Worm (Caenorhabditis elegans) whole organism, L4 larva: ENCODE results near the gene tgt-1.

Experiments
- F26F4.8 ChIP-seq: fragments of 200-800 bp; sonication (Bioruptor generic); conservative IDR thresholded peaks from 2 replicates; pipeline ENCODE4 v1.3.6; 2022; ENCODE audit warnings: missing genetic modification characterization, missing compliant biosample characterization
- ceh-32 ChIP-seq: sonication (generic microtip); optimal IDR thresholded peaks from 2 replicates; lab custom pipeline; 2016; ENCODE audit warnings: mild to moderate bottlenecking, missing genetic modification characterization, missing compliant biosample characterization; ENCODE audit not compliant: poor library complexity
- egl-27 ChIP-seq: sonication (generic microtip); optimal IDR thresholded peaks from 3 replicates; lab custom pipeline; 2017; ENCODE audit warnings: missing biosample characterization, missing genetic modification reagents, missing genetic modification characterization
- fos-1 ChIP-seq: fragments of 150-350 bp; optimal IDR thresholded peaks from 2 replicates; lab custom pipeline; 2014; ENCODE audit warnings: missing biosample characterization, missing genetic modification characterization
- mes-2 ChIP-seq: sonication (generic microtip); optimal IDR thresholded peaks from 2 replicates; lab custom pipeline; 2016; ENCODE audit warnings: missing genotype, mild to moderate bottlenecking, missing genetic modification characterization, missing compliant biosample characterization; ENCODE audit not compliant: poor library complexity, severe bottlenecking
- nhr-11 ChIP-seq: fragments of 150-350 bp; optimal IDR thresholded peaks from 2 replicates; lab custom pipeline; 2014; ENCODE audit warnings: missing biosample characterization, missing genetic modification characterization
- snpc-4 ChIP-seq: fragments of 150-350 bp; optimal IDR thresholded peaks from 2 replicates; lab custom pipeline; 2014; ENCODE audit warnings: missing biosample characterization, missing genetic modification characterization
- spr-1 ChIP-seq: sonication (generic microtip); optimal IDR thresholded peaks from 2 replicates; lab custom pipeline; 2016; ENCODE audit warnings: mild to moderate bottlenecking, missing genetic modification characterization, missing compliant biosample characterization
- unc-130 ChIP-seq: sonication (generic microtip); optimal IDR thresholded peaks from 2 replicates; lab custom pipeline; 2016; ENCODE audit warnings: missing genetic modification reagents, missing genetic modification characterization, missing compliant biosample characterization
- unc-62 ChIP-seq, 3 experiments: fragments of 150-350 bp in 1 of 3; sonication (generic microtip); optimal IDR thresholded peaks in 2 of 3; peaks in 1 of 3; 1 replicate in 1 of 3; 2 replicates in 2 of 3; lab custom pipeline; 2014 to 2017; ENCODE audit warnings: missing biosample characterization in 3 of 3, missing genetic modification characterization in 3 of 3, missing genetic modification reagents in 3 of 3, missing genotype in 1 of 3

DNA sequence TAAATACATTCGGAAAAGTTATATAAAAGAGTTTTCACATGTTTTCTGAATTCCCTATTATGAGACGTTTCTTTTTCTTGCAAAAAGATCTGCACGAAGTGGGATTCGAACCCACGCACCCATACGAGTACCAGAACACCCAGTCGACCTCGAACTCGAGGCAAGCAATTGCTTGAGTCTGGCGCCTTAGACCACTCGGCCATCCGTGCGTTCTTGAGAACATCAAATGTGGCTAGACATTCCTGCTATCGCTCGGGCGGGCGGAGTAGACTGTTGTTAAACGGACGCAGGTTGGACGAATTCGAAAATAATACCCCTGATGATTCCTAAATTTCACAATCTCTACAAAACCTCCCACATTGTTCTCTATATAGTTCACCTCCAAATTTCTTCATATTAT is 31.2 kb downstream of the tgt-1 start:
- no peak for TF ChIP-seq snpc-4
- TF ChIP-seq mes-2: no peak
- TF ChIP-seq fos-1 (tag; lab: Kevin White, UChicago): no peak
- TF ChIP-seq unc-130 (GFP tag; lab: Kevin White, UChicago): no peak
- peak; percentile 39 for TF ChIP-seq spr-1 (tag; lab: Kevin White, UChicago)
- no peak for TF ChIP-seq unc-62 (GFP tag; optimal IDR thresholded peaks at IDR 0.05 in 1 of 2; lab: Kevin White, UChicago)
- no peak for TF ChIP-seq unc-62 (tag; optimal IDR thresholded peaks at IDR 0.05; lab: Kevin White, UChicago)
- TF ChIP-seq ceh-32 (tag; lab: Kevin White, UChicago): no peak
- peak; percentile 59; the same call in 1 of the 2 replicates for TF ChIP-seq F26F4.8 (GFP tag; lab: Robert Waterston, UW)
- no peak for TF ChIP-seq nhr-11 (tag; lab: Kevin White, UChicago)
- TF ChIP-seq egl-27: no peak
